Fruit fly (Drosophila melanogaster): ENCODE measurements around the gene CG31064.
A peak's percentile ranks its signal among the peaks of the same experiment; 100 is the strongest.

Gene CG31064

dm6 chr3R:27238438-27239301, at the start of gene CG31064, which contains the start of gene PolA2:
Gene CG31064 (minus strand): TSS chr3R:27239085.
Gene PolA2 (plus strand): TSS chr3R:27239163.
- TF ChIP-seq CG32264 (GFP tag; optimal IDR thresholded peaks at IDR 0.05), result no peak
- TF ChIP-seq Hr83 (GFP tag; optimal IDR thresholded peaks at IDR 0.05; ENCODE audit: poor library complexity, severe bottlenecking), result peak; percentile 4

DNA sequence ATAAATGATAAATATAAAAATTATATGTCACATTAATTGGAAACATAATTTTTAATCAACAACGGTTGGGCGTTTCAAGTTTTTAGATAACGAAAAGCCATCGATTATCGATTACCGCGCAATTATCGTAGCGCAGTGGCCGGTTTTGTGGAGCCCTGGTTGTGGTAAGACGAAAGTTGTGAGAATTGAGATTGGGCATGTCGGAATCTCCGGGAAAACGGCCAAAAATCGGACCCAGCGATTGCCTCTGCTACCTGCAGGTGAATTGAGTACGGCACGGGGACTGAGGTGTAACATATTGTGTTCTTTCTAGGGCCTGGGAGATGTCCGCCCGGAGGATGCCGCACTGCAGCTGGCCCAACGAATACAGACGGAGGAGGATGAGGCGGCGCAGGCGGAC, 44.8 kb upstream of the CG31064 start, which contains the start of gene CG3368:
Gene CG3368 (plus strand): TSS at position 136 of the 400 bp plus-strand sequence.
- no peak for TF ChIP-seq GATAd (GFP tag; optimal IDR thresholded peaks at IDR 0.05)
- TF ChIP-seq usp (GFP tag; optimal IDR thresholded peaks at IDR 0.05), result no peak
- TF ChIP-seq CG9705 (GFP tag; optimal IDR thresholded peaks at IDR 0.05), result no peak
- no peak for TF ChIP-seq br (GFP tag; optimal IDR thresholded peaks at IDR 0.05)
- no peak for TF ChIP-seq Abd-B (GFP tag; optimal IDR thresholded peaks at IDR 0.05)
- TF ChIP-seq jim (GFP tag; optimal IDR thresholded peaks at IDR 0.05), result no peak
- TF ChIP-seq Hr78 (GFP tag; optimal IDR thresholded peaks at IDR 0.05), result no peak
- TF ChIP-seq rgr (GFP tag; optimal IDR thresholded peaks at IDR 0.05), result no peak
- TF ChIP-seq HLH106 (tag; optimal IDR thresholded peaks at IDR 0.05), result no peak
- no peak for TF ChIP-seq h (GFP tag; optimal IDR thresholded peaks at IDR 0.05)
- TF ChIP-seq Vsx2 (GFP tag; optimal IDR thresholded peaks at IDR 0.05; ENCODE audit: partially characterized antibody), result no peak
- no peak for TF ChIP-seq tai (GFP tag; optimal IDR thresholded peaks at IDR 0.05)
- no peak for TF ChIP-seq fru (GFP tag; optimal IDR thresholded peaks at IDR 0.05)
- no peak for TF ChIP-seq lola (GFP tag; optimal IDR thresholded peaks at IDR 0.05)
- TF ChIP-seq N (GFP tag; optimal IDR thresholded peaks at IDR 0.05), result no peak
- no peak for TF ChIP-seq Rel (GFP tag; optimal IDR thresholded peaks at IDR 0.05)
- TF ChIP-seq Rel (tag; optimal IDR thresholded peaks at IDR 0.05), result no peak

DNA sequence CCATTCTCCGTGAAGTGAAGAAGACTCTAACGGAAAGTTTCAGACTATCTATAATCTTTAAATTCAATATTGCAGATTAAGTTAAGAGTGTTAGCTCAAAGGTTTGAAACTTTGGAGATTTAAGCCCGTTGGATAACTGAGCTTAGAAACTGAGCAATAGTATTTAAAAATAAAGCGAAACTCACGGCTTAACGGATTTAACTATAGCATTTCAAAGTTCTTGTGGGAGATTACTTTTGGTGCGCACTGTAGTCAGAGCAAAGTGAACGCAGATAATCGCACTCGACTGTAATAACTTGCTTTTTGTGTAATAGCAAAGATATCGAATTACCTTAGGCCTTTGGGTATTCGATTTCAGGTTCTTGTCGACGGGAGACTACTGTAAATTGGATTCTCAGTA, 43.4 kb upstream of the CG31064 start, which contains the start of gene mrt:
Gene mrt (minus strand): TSS at position 376 of the 400 bp plus-strand sequence.
- peak; percentile 9 for TF ChIP-seq CG9705 (GFP tag; optimal IDR thresholded peaks at IDR 0.05)
- TF ChIP-seq dl (GFP tag; optimal IDR thresholded peaks at IDR 0.05; ENCODE audit: insufficient read depth in 1 of 2, partially characterized antibody in 2 of 2), result no peak
- TF ChIP-seq usp (GFP tag; optimal IDR thresholded peaks at IDR 0.05), result no peak
- no peak for TF ChIP-seq lola (GFP tag; optimal IDR thresholded peaks at IDR 0.05)
- TF ChIP-seq N (GFP tag; optimal IDR thresholded peaks at IDR 0.05), result no peak
- TF ChIP-seq sage (GFP tag; optimal IDR thresholded peaks at IDR 0.05), result no peak
- peak in 1 of 2 experiments; percentile 73 for TF ChIP-seq foxo (GFP tag; optimal IDR thresholded peaks at IDR 0.05)
- no peak for TF ChIP-seq CG32264 (GFP tag; optimal IDR thresholded peaks at IDR 0.05)
- no peak for TF ChIP-seq GATAd (GFP tag; optimal IDR thresholded peaks at IDR 0.05)
- peak; percentile 1 for TF ChIP-seq Hr83 (GFP tag; optimal IDR thresholded peaks at IDR 0.05; ENCODE audit: poor library complexity, severe bottlenecking)
- TF ChIP-seq Sp1 (GFP tag; optimal IDR thresholded peaks at IDR 0.05), result peak; percentile 34
- no peak for TF ChIP-seq Rel (GFP tag; optimal IDR thresholded peaks at IDR 0.05)
- TF ChIP-seq Rel (tag; optimal IDR thresholded peaks at IDR 0.05), result no peak
- peak; percentile 42 for TF ChIP-seq br (GFP tag; optimal IDR thresholded peaks at IDR 0.05)
- TF ChIP-seq Hr78 (GFP tag; optimal IDR thresholded peaks at IDR 0.05), result no peak
- peak; percentile 28 for TF ChIP-seq psq (GFP tag; optimal IDR thresholded peaks at IDR 0.05)
- no peak for TF ChIP-seq Vsx2 (GFP tag; optimal IDR thresholded peaks at IDR 0.05; ENCODE audit: partially characterized antibody)
- peak; percentile 61 for TF ChIP-seq HLH106 (tag; optimal IDR thresholded peaks at IDR 0.05)
- peak; percentile 57 for TF ChIP-seq h (GFP tag; optimal IDR thresholded peaks at IDR 0.05)
- TF ChIP-seq CrebA (GFP tag; optimal IDR thresholded peaks at IDR 0.05; ENCODE audit: borderline replicate concordance), result no peak
- TF ChIP-seq fru (GFP tag; optimal IDR thresholded peaks at IDR 0.05), result peak; percentile 73
- TF ChIP-seq Abd-B (GFP tag; optimal IDR thresholded peaks at IDR 0.05), result no peak
- no peak for TF ChIP-seq tai (GFP tag; optimal IDR thresholded peaks at IDR 0.05)
- no peak for TF ChIP-seq Myc (optimal IDR thresholded peaks at IDR 0.05)
- TF ChIP-seq dsf (GFP tag; optimal IDR thresholded peaks at IDR 0.05; ENCODE audit: borderline replicate concordance), result no peak
- no peak for TF ChIP-seq Dfd (GFP tag; optimal IDR thresholded peaks at IDR 0.05)
- peak; percentile 62 for TF ChIP-seq ey (GFP tag; optimal IDR thresholded peaks at IDR 0.05)
- peak; percentile 58 for TF ChIP-seq rgr (GFP tag; optimal IDR thresholded peaks at IDR 0.05)
- no peak for TF ChIP-seq Jra (GFP tag; optimal IDR thresholded peaks at IDR 0.05)
- no peak for TF ChIP-seq Mio (GFP tag; optimal IDR thresholded peaks at IDR 0.05)
- TF ChIP-seq brk (GFP tag; optimal IDR thresholded peaks at IDR 0.05), result no peak
- TF ChIP-seq sv (GFP tag; optimal IDR thresholded peaks at IDR 0.05), result peak; percentile 39
- no peak for TF ChIP-seq pan (optimal IDR thresholded peaks at IDR 0.05)
- TF ChIP-seq Hnf4 (GFP tag; optimal IDR thresholded peaks at IDR 0.05), result peak; percentile 64
- TF ChIP-seq dmrt93B (GFP tag; optimal IDR thresholded peaks at IDR 0.05), result peak; percentile 23
- TF ChIP-seq woc (GFP tag; optimal IDR thresholded peaks at IDR 0.05), result peak; percentile 89
- TF ChIP-seq OdsH (GFP tag; optimal IDR thresholded peaks at IDR 0.05), result peak; percentile 47
- TF ChIP-seq Dif (GFP tag; optimal IDR thresholded peaks at IDR 0.05; ENCODE audit: partially characterized antibody), result no peak
- no peak for TF ChIP-seq jim (GFP tag; optimal IDR thresholded peaks at IDR 0.05)

Data from whole organism, wandering third instar larva.